Worm (Caenorhabditis elegans) whole organism, L4/young adult: ENCODE measurements around the gene T14F9.2.

Experiments used
- dao-5 ChIP-seq: sonication (generic microtip); optimal IDR thresholded peaks from 2 replicates; lab custom pipeline; 2016; ENCODE audit warnings: missing genotype, missing genetic modification characterization, moderate library complexity, missing compliant biosample characterization
- him-1 ChIP-seq: sonication (generic microtip); optimal IDR thresholded peaks from 2 replicates; lab custom pipeline; 2016; ENCODE audit warnings: missing genotype, missing genetic modification reagents, missing genetic modification characterization, missing compliant biosample characterization

- TF ChIP-seq dao-5 (tag; lab: Kevin White, UChicago) (no peak), him-1 (tag; lab: Kevin White, UChicago) (no peak)
Observed at ce11 chrX:2261003-2261402, 26.9 kb downstream of the T14F9.2 start, which contains the start of gene AH9.3.
